Worm (Caenorhabditis elegans) whole organism, L3 larva: ENCODE measurements around the gene Y39B6A.25.

Experiments
- ama-1 ChIP-seq: fragments of 150-350 bp; optimal IDR thresholded peaks from 2 replicates; lab custom pipeline; 2018
- ceh-82 ChIP-seq: fragments of 150-350 bp; optimal IDR thresholded peaks from 2 replicates; lab custom pipeline; 2014; ENCODE audit warnings: missing biosample characterization, missing genetic modification characterization
- fkh-10 ChIP-seq: sonication (generic microtip); optimal IDR thresholded peaks from 2 replicates; lab custom pipeline; 2017; ENCODE audit warnings: missing biosample characterization, missing genetic modification reagents, missing genetic modification characterization
- nhr-11 ChIP-seq: fragments of 150-350 bp; optimal IDR thresholded peaks from 2 replicates; lab custom pipeline; 2014; ENCODE audit warnings: missing biosample characterization, missing genetic modification characterization
- nhr-76 ChIP-seq: fragments of 150-350 bp; sonication (generic microtip); optimal IDR thresholded peaks from 5 replicates; lab custom pipeline; 2014; ENCODE audit warnings: missing biosample characterization, missing genetic modification characterization
- unc-62 ChIP-seq: fragments of 150-350 bp; sonication (generic microtip); optimal IDR thresholded peaks from 4 replicates; lab custom pipeline; 2014; ENCODE audit warnings: missing biosample characterization, missing genetic modification reagents, missing genetic modification characterization
- ztf-11 ChIP-seq: fragments of 150-350 bp; optimal IDR thresholded peaks from 2 replicates; lab custom pipeline; 2014; ENCODE audit warnings: missing biosample characterization, missing genetic modification characterization
- ztf-4 ChIP-seq: fragments of 150-350 bp; optimal IDR thresholded peaks from 2 replicates; lab custom pipeline; 2014; ENCODE audit warnings: missing biosample characterization, missing genetic modification characterization

DNA sequence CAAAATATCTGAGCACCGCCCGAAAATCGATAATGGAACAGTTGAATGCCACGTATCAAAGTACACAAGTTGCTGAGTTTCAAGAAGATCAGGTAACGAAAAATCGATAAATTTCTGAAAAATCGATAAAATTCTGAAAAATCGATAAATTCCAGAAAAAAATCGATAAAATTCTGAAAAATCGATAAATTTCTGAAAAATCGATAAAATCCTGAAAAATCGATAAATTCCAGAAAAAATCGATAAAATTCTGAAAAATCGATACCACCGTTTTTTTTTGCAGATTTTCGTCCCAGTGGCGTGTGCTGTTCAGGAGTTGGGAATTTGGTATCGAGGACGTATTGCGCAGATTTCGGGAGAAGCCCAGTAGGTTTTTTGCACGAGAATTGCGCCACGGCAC, 1.1 kb downstream of the Y39B6A.25 start:
- TF ChIP-seq ztf-11 (tag; lab: Kevin White, UChicago): no peak
- TF ChIP-seq fkh-10: no peak
- no peak for TF ChIP-seq nhr-11 (tag; lab: Kevin White, UChicago)
- TF ChIP-seq ztf-4: no peak
- TF ChIP-seq ceh-82 (tag; lab: Kevin White, UChicago): no peak
- no peak for TF ChIP-seq unc-62 (GFP tag; lab: Kevin White, UChicago)
- no peak for TF ChIP-seq ama-1
- no peak for TF ChIP-seq nhr-76
